Worm (Caenorhabditis elegans) whole organism, L4 larva: ENCODE results near the gene set-16.

Experiments used
- D1046.2 ChIP-seq: fragments of 200-800 bp; sonication (Bioruptor generic); IDR thresholded peaks from 2 replicates; pipeline ENCODE4 v1.3.6; 2022; ENCODE audit warnings: missing genetic modification characterization, missing compliant biosample characterization
- F10B5.3 ChIP-seq: sonication (generic microtip); optimal IDR thresholded peaks from 2 replicates; lab custom pipeline; 2016; ENCODE audit warnings: mild to moderate bottlenecking, missing genetic modification characterization, missing compliant biosample characterization
- F44E2.7 ChIP-seq: fragments of 200-800 bp; sonication (Bioruptor generic); IDR thresholded peaks from 2 replicates; pipeline ENCODE4 v2.1.2; 2022; ENCODE audit warnings: missing genetic modification characterization, missing compliant biosample characterization
- T20F7.1 ChIP-seq: fragments of 200-800 bp; sonication (Bioruptor generic); optimal IDR thresholded peaks from 2 replicates; lab custom pipeline; 2018; ENCODE audit warnings: mild to moderate bottlenecking, missing genetic modification characterization, missing compliant biosample characterization
- Y105C5A.15 ChIP-seq: fragments of 200-800 bp; sonication (Bioruptor generic); IDR thresholded peaks from 2 replicates; pipeline ENCODE4 v1.3.6; 2022; ENCODE audit warnings: missing genetic modification characterization, missing compliant biosample characterization
- ZK337.2 ChIP-seq: fragments of 200-800 bp; sonication (Bioruptor generic); IDR thresholded peaks from 2 replicates; pipeline ENCODE4 v1.3.6; 2022; ENCODE audit warnings: missing genetic modification reagents, missing genetic modification characterization, missing compliant biosample characterization
- aha-1 ChIP-seq: fragments of 150-350 bp; peaks from one replicate; lab custom pipeline; 2014; ENCODE audit warnings: missing biosample characterization, missing genetic modification characterization
- ama-1 ChIP-seq: fragments of 150-350 bp; optimal IDR thresholded peaks from 2 replicates; lab custom pipeline; 2014; ENCODE audit warnings: inconsistent platforms, mixed read lengths
- arid-1 ChIP-seq: fragments of 200-800 bp; sonication (Bioruptor generic); conservative IDR thresholded peaks from 2 replicates; pipeline ENCODE4 v1.3.6; 2022; ENCODE audit warnings: missing genetic modification reagents, missing genetic modification characterization, missing compliant biosample characterization
- attf-4 ChIP-seq: sonication (generic microtip); optimal IDR thresholded peaks from 3 replicates; lab custom pipeline; 2017; ENCODE audit warnings: missing biosample characterization, missing genetic modification characterization
- ceh-20 ChIP-seq: fragments of 200-800 bp; sonication (Bioruptor generic); IDR thresholded peaks from 2 replicates; pipeline ENCODE4 v1.3.6; 2022; ENCODE audit warnings: missing genetic modification reagents, missing genetic modification characterization, missing compliant biosample characterization
- ceh-62 ChIP-seq: sonication (generic microtip); optimal IDR thresholded peaks from 2 replicates; lab custom pipeline; 2017; ENCODE audit warnings: missing biosample characterization, missing genetic modification characterization
- ces-1 ChIP-seq: fragments of 150-350 bp; sonication (generic microtip); optimal IDR thresholded peaks from 4 replicates; lab custom pipeline; 2014; ENCODE audit warnings: missing biosample characterization, missing genetic modification reagents, missing genetic modification characterization
- ctbp-1 ChIP-seq: fragments of 200-800 bp; sonication (Bioruptor generic); IDR thresholded peaks from 2 replicates; pipeline ENCODE4 v1.3.6; 2022; ENCODE audit warnings: missing genetic modification reagents, missing genetic modification characterization, missing compliant biosample characterization
- daf-8 ChIP-seq: fragments of 200-800 bp; sonication (Bioruptor generic); IDR thresholded peaks from 2 replicates; pipeline ENCODE4 v1.3.6; 2022; ENCODE audit warnings: missing genetic modification characterization, missing compliant biosample characterization
- dmd-9 ChIP-seq: fragments of 200-800 bp; sonication (Bioruptor generic); IDR thresholded peaks from 2 replicates; pipeline ENCODE4 v1.3.6; 2022; ENCODE audit warnings: missing genetic modification reagents, missing genetic modification characterization, missing compliant biosample characterization
- dpl-1 ChIP-seq: fragments of 150-350 bp; optimal IDR thresholded peaks from 2 replicates; lab custom pipeline; 2014; ENCODE audit warnings: missing biosample characterization, missing genetic modification reagents, missing genetic modification characterization
- duxl-1 ChIP-seq: sonication (generic microtip); optimal IDR thresholded peaks from 2 replicates; lab custom pipeline; 2016; ENCODE audit warnings: mild to moderate bottlenecking, missing genetic modification characterization, moderate library complexity, missing compliant biosample characterization; ENCODE audit not compliant: poor library complexity
- egl-43 ChIP-seq: fragments of 200-800 bp; sonication (Bioruptor generic); IDR thresholded peaks from 2 replicates; pipeline ENCODE4 v1.3.6; 2022; ENCODE audit warnings: missing genetic modification reagents, missing genetic modification characterization, missing compliant biosample characterization
- gei-8 ChIP-seq: fragments of 200-800 bp; sonication (Bioruptor generic); optimal IDR thresholded peaks from 2 replicates; lab custom pipeline; 2018; ENCODE audit warnings: mild to moderate bottlenecking, missing genetic modification characterization, missing compliant biosample characterization
- hlh-11 ChIP-seq: fragments of 200-800 bp; sonication (Bioruptor generic); optimal IDR thresholded peaks from 2 replicates; lab custom pipeline; 2018; ENCODE audit warnings: mild to moderate bottlenecking, missing genetic modification characterization, missing compliant biosample characterization
- hlh-30 ChIP-seq: sonication (generic microtip); optimal IDR thresholded peaks from 2 replicates; lab custom pipeline; 2017; ENCODE audit warnings: antibody characterized with exemption, mild to moderate bottlenecking, missing genetic modification characterization, missing compliant biosample characterization; ENCODE audit not compliant: insufficient read depth
- lin-29 ChIP-seq: fragments of 200-800 bp; sonication (Bioruptor generic); IDR thresholded peaks from 2 replicates; pipeline ENCODE4 v1.3.6; 2022; ENCODE audit warnings: missing genetic modification reagents, missing genetic modification characterization, missing compliant biosample characterization
- lsy-2 ChIP-seq, 2 experiments: fragments of 150-350 bp in 1 of 2; sonication (generic microtip) in 1 of 2; optimal IDR thresholded peaks; 2 replicates each; lab custom pipeline; 2014 to 2017; ENCODE audit warnings: missing biosample characterization in 2 of 2, missing genetic modification characterization in 2 of 2
- mdl-1 ChIP-seq, 2 experiments: fragments of 150-350 bp in 1 of 2; sonication (generic microtip) in 1 of 2; optimal IDR thresholded peaks; 2 replicates each; lab custom pipeline; 2014 to 2017; ENCODE audit warnings: missing biosample characterization in 2 of 2, missing genetic modification characterization in 2 of 2
- mxl-2 ChIP-seq: fragments of 200-800 bp; sonication (Bioruptor generic); conservative IDR thresholded peaks from 2 replicates; pipeline ENCODE4 v1.3.6; 2022; ENCODE audit warnings: missing genetic modification reagents, missing genetic modification characterization, missing compliant biosample characterization
- nhr-102 ChIP-seq: sonication (generic microtip); optimal IDR thresholded peaks from 2 replicates; lab custom pipeline; 2016; ENCODE audit warnings: mild to moderate bottlenecking, missing genetic modification characterization, moderate library complexity, missing compliant biosample characterization
- nhr-237 ChIP-seq: sonication (generic microtip); optimal IDR thresholded peaks from 2 replicates; lab custom pipeline; 2017; ENCODE audit warnings: missing biosample characterization, missing genetic modification characterization
- nhr-25 ChIP-seq: sonication (generic microtip); optimal IDR thresholded peaks from 2 replicates; lab custom pipeline; 2017; ENCODE audit warnings: missing genetic modification characterization, mild to moderate bottlenecking, missing compliant biosample characterization, antibody characterized with exemption, moderate library complexity, borderline replicate concordance; ENCODE audit not compliant: insufficient read depth
- nhr-28 ChIP-seq: fragments of 150-350 bp; optimal IDR thresholded peaks from 2 replicates; lab custom pipeline; 2014; ENCODE audit warnings: missing biosample characterization, missing genetic modification characterization
- nhr-41 ChIP-seq: fragments of 200-800 bp; sonication (Bioruptor generic); IDR thresholded peaks from 2 replicates; pipeline ENCODE4 v1.3.6; 2022; ENCODE audit warnings: missing genetic modification reagents, missing genetic modification characterization, missing compliant biosample characterization
- pha-4 ChIP-seq, 2 experiments: fragments of 150-350 bp in 1 of 2; fragments of 200-800 bp in 1 of 2; sonication (Bioruptor generic) in 1 of 2; IDR thresholded peaks in 1 of 2; optimal IDR thresholded peaks in 1 of 2; 2 replicates each; pipeline versions ENCODE4 v1.3.6 to Lab custom; 2014 to 2022; ENCODE audit warnings: missing genetic modification characterization in 2 of 2, missing genetic modification reagents in 2 of 2, missing biosample characterization in 1 of 2, missing compliant biosample characterization in 1 of 2
- saeg-2 ChIP-seq: fragments of 200-800 bp; sonication (Bioruptor generic); IDR thresholded peaks from 2 replicates; pipeline ENCODE4 v1.3.6; 2022; ENCODE audit warnings: missing genetic modification reagents, missing genetic modification characterization, missing compliant biosample characterization
- sdz-12 ChIP-seq: fragments of 200-800 bp; sonication (Bioruptor generic); optimal IDR thresholded peaks from 2 replicates; lab custom pipeline; 2018; ENCODE audit warnings: mild to moderate bottlenecking, missing genetic modification characterization, missing compliant biosample characterization
- set-16 ChIP-seq: fragments of 200-800 bp; sonication (Bioruptor generic); IDR thresholded peaks from 2 replicates; pipeline ENCODE4 v1.3.6; 2022; ENCODE audit warnings: missing genetic modification reagents, missing genetic modification characterization, missing compliant biosample characterization
- skn-1 ChIP-seq: fragments of 150-350 bp; optimal IDR thresholded peaks from 2 replicates; lab custom pipeline; 2014; ENCODE audit warnings: missing biosample characterization, missing genetic modification characterization
- snpc-4 ChIP-seq: fragments of 150-350 bp; optimal IDR thresholded peaks from 2 replicates; lab custom pipeline; 2014; ENCODE audit warnings: missing biosample characterization, missing genetic modification characterization
- tag-97 ChIP-seq: fragments of 200-800 bp; sonication (Bioruptor generic); IDR thresholded peaks from 2 replicates; pipeline ENCODE4 v1.3.6; 2022; ENCODE audit warnings: missing genetic modification characterization, missing compliant biosample characterization
- tra-1 ChIP-seq: fragments of 200-800 bp; sonication (Bioruptor generic); IDR thresholded peaks from 2 replicates; pipeline ENCODE4 v1.3.6; 2022; ENCODE audit warnings: missing genetic modification reagents, missing genetic modification characterization, missing compliant biosample characterization
- unc-130 ChIP-seq: sonication (generic microtip); optimal IDR thresholded peaks from 2 replicates; lab custom pipeline; 2016; ENCODE audit warnings: missing genetic modification reagents, missing genetic modification characterization, missing compliant biosample characterization
- unc-39 ChIP-seq: sonication (generic microtip); optimal IDR thresholded peaks from 2 replicates; lab custom pipeline; 2017; ENCODE audit warnings: missing biosample characterization, missing genetic modification characterization
- unc-62 ChIP-seq, 3 experiments: fragments of 150-350 bp in 1 of 3; sonication (generic microtip); optimal IDR thresholded peaks in 2 of 3; peaks in 1 of 3; 1 replicate in 1 of 3; 2 replicates in 2 of 3; lab custom pipeline; 2014 to 2017; ENCODE audit warnings: missing biosample characterization in 3 of 3, missing genetic modification characterization in 3 of 3, missing genetic modification reagents in 3 of 3, missing genotype in 1 of 3
- vab-7 ChIP-seq: fragments of 200-800 bp; sonication (Bioruptor generic); IDR thresholded peaks from 2 replicates; pipeline ENCODE4 v1.3.6; 2022; ENCODE audit warnings: missing genetic modification reagents, missing genetic modification characterization, missing compliant biosample characterization
- zfp-2 ChIP-seq: sonication (generic microtip); optimal IDR thresholded peaks from 2 replicates; lab custom pipeline; 2016; ENCODE audit warnings: mild to moderate bottlenecking, missing genetic modification characterization, missing compliant biosample characterization

set-16 gene

DNA sequence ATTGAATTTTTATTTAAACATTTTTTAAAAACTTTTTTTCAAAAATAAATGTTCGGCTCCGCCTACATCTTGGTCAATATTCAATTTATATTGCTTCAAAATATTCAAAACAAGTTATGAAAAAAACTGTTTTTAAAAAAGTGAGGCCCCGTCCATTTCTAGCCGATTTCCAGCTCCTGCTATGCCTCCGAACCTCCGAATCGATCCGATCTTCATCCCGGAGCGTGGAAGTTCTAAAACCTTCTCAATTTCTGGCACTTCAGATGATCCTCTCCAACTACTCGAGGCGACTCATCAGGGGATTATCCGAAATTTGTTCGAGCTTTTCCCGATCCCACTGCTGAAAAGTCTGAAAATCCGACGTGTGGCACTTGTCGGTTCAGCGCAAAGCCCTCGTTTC is 29.5 kb upstream of the set-16 start:
- TF ChIP-seq ZK337.2 (GFP tag; lab: Robert Waterston, UW) (no peak), ama-1 (lab: Kevin White, UChicago) (peak; percentile 36), ctbp-1 (GFP tag; lab: Robert Waterston, UW) (no peak), unc-62 (GFP tag; optimal IDR thresholded peaks at IDR 0.05 in 1 of 2; lab: Kevin White, UChicago) (peak in 1 of 2 experiments; percentile 77), unc-62 (tag; optimal IDR thresholded peaks at IDR 0.05; lab: Kevin White, UChicago) (no peak), nhr-102 (no peak), nhr-25 (tag; lab: Kevin White, UChicago) (no peak), saeg-2 (GFP tag; lab: Robert Waterston, UW) (no peak), aha-1 (tag; lab: Kevin White, UChicago) (peak; percentile 77), ceh-20 (GFP tag; lab: Robert Waterston, UW) (no peak), T20F7.1 (GFP tag; lab: Kevin White, UChicago) (no peak), skn-1 (tag; lab: Kevin White, UChicago) (no peak), mdl-1 (tag; optimal IDR thresholded peaks at IDR 0.05; lab: Kevin White, UChicago) (no peak), sdz-12 (GFP tag; lab: Kevin White, UChicago) (no peak)

DNA sequence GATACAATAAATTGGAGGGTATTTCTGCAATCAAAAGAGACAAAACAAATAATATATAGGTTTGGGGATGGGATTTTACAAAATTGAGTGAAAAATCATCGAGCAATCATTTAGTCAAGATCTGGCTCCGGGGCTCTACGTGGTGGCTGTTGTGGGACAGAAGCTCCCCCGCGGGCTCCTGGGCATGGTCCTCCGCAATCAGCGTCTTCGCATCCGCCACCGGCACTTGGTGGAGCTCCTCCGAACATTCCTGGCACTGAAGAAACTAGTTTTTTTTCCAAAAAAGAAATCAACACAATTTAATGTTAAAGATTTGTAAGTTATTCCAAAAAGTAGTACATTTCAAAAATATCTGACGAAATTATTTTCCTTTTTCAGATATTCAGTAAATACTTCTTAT is 29.0 kb upstream of the set-16 start:
- TF ChIP-seq T20F7.1 (GFP tag; lab: Kevin White, UChicago) (no peak), set-16 (GFP tag; lab: Robert Waterston, UW) (peak; percentile 73), sdz-12 (GFP tag; lab: Kevin White, UChicago) (peak; percentile 2), aha-1 (tag; lab: Kevin White, UChicago) (peak; percentile 13), gei-8 (no peak)

DNA sequence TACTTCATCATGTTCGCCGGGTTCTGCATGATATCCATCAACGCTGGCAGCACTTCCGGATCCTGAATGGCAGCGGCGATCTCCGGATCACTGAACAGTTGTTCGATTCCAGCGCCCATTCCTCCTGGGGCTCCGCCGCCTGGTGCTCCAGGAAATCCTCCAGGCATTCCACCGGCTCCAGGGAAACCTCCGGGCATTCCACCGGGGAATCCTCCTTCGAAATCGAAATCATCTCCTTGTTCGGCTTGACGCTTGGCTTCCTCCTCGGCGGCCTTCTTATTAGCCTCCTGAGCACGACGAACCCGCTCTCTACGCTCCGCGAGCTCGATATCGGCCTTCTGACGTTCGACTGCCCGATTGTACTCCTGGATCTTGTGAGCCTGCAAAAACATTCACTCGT is 28.2 kb upstream of the set-16 start:
- peak; percentile 70; the same call in 1 of the 2 replicates for TF ChIP-seq egl-43 (GFP tag; lab: Robert Waterston, UW)
- no peak for TF ChIP-seq ceh-20 (GFP tag; lab: Robert Waterston, UW)
- no peak for TF ChIP-seq ces-1
- TF ChIP-seq nhr-41 = no peak
- TF ChIP-seq duxl-1 = no peak
- TF ChIP-seq tra-1 (GFP tag; lab: Robert Waterston, UW) = peak; percentile 39; the same call in 1 of the 2 replicates
- TF ChIP-seq set-16 (GFP tag; lab: Robert Waterston, UW) = peak; percentile 95
- TF ChIP-seq dpl-1 = no peak
- TF ChIP-seq gei-8 = no peak
- TF ChIP-seq nhr-237 = no peak
- TF ChIP-seq dmd-9 (GFP tag; lab: Robert Waterston, UW) = 0 out of 2 replicates have a peak, but pooled peaks have one; percentile 43
- 0 out of 2 replicates have a peak, but pooled peaks have one; percentile 41 for TF ChIP-seq F44E2.7
- no peak for TF ChIP-seq lsy-2 (tag; optimal IDR thresholded peaks at IDR 0.05; lab: Kevin White, UChicago)
- TF ChIP-seq zfp-2 (tag; lab: Kevin White, UChicago) = no peak
- peak; percentile 25; the same call in 1 of the 2 replicates for TF ChIP-seq mxl-2 (GFP tag; lab: Robert Waterston, UW)
- no peak for TF ChIP-seq unc-39 (tag; lab: Kevin White, UChicago)
- TF ChIP-seq hlh-30 (tag; lab: Kevin White, UChicago) = no peak
- TF ChIP-seq unc-62 (GFP tag; optimal IDR thresholded peaks at IDR 0.05 in 1 of 2; lab: Kevin White, UChicago) = no peak
- TF ChIP-seq unc-62 (tag; optimal IDR thresholded peaks at IDR 0.05; lab: Kevin White, UChicago) = no peak

DNA sequence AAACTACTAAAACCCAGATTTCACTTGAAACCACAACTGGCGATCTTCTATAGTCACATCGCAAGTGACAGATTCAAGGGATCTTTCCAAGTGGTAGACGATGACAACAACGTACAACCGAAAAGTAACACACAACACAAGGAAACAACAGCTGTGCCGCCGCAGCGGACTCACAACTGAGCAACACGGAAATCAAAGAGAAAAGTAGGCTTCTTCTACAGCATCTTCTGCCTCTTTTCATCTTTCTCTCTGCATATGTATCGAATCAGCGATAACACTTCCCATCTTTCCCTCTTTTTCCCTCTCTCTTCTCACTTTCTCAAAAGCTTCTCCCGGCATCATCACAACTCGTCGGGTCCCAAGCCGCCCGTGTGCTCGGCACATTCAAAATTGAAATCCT is 26.9 kb upstream of the set-16 start, which contains the start of gene T12D8.9:
T12D8.9 (plus strand) TSS at position 312 of the 400 bp plus-strand sequence.
- TF ChIP-seq D1046.2 = no peak
- TF ChIP-seq F10B5.3 = no peak
- no peak for TF ChIP-seq mdl-1 (tag; optimal IDR thresholded peaks at IDR 0.05; lab: Kevin White, UChicago)
- no peak for TF ChIP-seq dpl-1
- TF ChIP-seq nhr-28 (tag; lab: Kevin White, UChicago) = no peak
- TF ChIP-seq hlh-11 (tag; lab: Kevin White, UChicago) = peak; percentile 42
- no peak for TF ChIP-seq lin-29
- no peak for TF ChIP-seq snpc-4 (tag; lab: Kevin White, UChicago)
- no peak for TF ChIP-seq Y105C5A.15 (GFP tag; lab: Robert Waterston, UW)
- no peak for TF ChIP-seq ceh-62
- no peak for TF ChIP-seq pha-4 (GFP tag; IDR thresholded peaks at IDR 0.05; lab: Robert Waterston, UW)
- TF ChIP-seq pha-4 (tag; optimal IDR thresholded peaks at IDR 0.05; lab: Kevin White, UChicago) = no peak
- TF ChIP-seq nhr-102 = no peak
- TF ChIP-seq daf-8 (GFP tag; lab: Robert Waterston, UW) = no peak
- no peak for TF ChIP-seq ceh-20 (GFP tag; lab: Robert Waterston, UW)
- no peak for TF ChIP-seq unc-130 (GFP tag; lab: Kevin White, UChicago)
- TF ChIP-seq zfp-2 (tag; lab: Kevin White, UChicago) = no peak
- TF ChIP-seq attf-4 (tag; lab: Kevin White, UChicago) = no peak
- TF ChIP-seq vab-7 = no peak
- TF ChIP-seq tag-97 (GFP tag; lab: Robert Waterston, UW) = no peak
- TF ChIP-seq arid-1 (GFP tag; lab: Robert Waterston, UW) = 0 out of 2 replicates have a peak, but pooled peaks have one; percentile 5
